Worm (Caenorhabditis elegans) whole organism, early embryonic: ENCODE measurements around the gene dpy-22.

Experiments used
- B0310.2 ChIP-seq: sonication (generic microtip); optimal IDR thresholded peaks from 2 replicates; lab custom pipeline; 2016; ENCODE audit warnings: mild to moderate bottlenecking, missing genetic modification characterization, missing compliant biosample characterization
- F13C5.2 ChIP-seq: sonication (generic microtip); optimal IDR thresholded peaks from 2 replicates; lab custom pipeline; 2017; ENCODE audit warnings: mild to moderate bottlenecking, missing genetic modification characterization, inconsistent platforms, missing compliant biosample characterization
- aly-1 ChIP-seq: sonication (generic microtip); optimal IDR thresholded peaks from 2 replicates; lab custom pipeline; 2016; ENCODE audit warnings: missing genetic modification characterization, missing compliant biosample characterization
- ama-1 ChIP-seq: fragments of 150-350 bp; optimal IDR thresholded peaks from 2 replicates; lab custom pipeline; 2014
- ceh-13 ChIP-seq: fragments of 200-800 bp; sonication (Bioruptor generic); optimal IDR thresholded peaks from 2 replicates; lab custom pipeline; 2018; ENCODE audit warnings: mild to moderate bottlenecking, missing genetic modification characterization, missing compliant biosample characterization
- ceh-36 ChIP-seq: sonication (generic microtip); optimal IDR thresholded peaks from 2 replicates; lab custom pipeline; 2016; ENCODE audit warnings: missing genetic modification characterization, inconsistent platforms, missing compliant biosample characterization
- ets-7 ChIP-seq: sonication (generic microtip); optimal IDR thresholded peaks from 2 replicates; lab custom pipeline; 2016; ENCODE audit warnings: missing genotype, missing genetic modification characterization, missing compliant biosample characterization
- flt-1 ChIP-seq: fragments of 200-800 bp; sonication (Bioruptor generic); IDR thresholded peaks from 2 replicates; pipeline ENCODE4 v1.3.6; 2022; ENCODE audit warnings: missing genetic modification characterization, missing compliant biosample characterization
- hmbx-1 ChIP-seq: sonication (generic microtip); optimal IDR thresholded peaks from 2 replicates; lab custom pipeline; 2016; ENCODE audit warnings: mild to moderate bottlenecking, missing genetic modification characterization, missing compliant biosample characterization
- hmg-4 ChIP-seq: fragments of 200-800 bp; sonication (Bioruptor generic); optimal IDR thresholded peaks from 2 replicates; lab custom pipeline; 2018; ENCODE audit warnings: mild to moderate bottlenecking, missing genetic modification characterization, missing compliant biosample characterization
- hnd-1 ChIP-seq: sonication (generic microtip); optimal IDR thresholded peaks from 2 replicates; lab custom pipeline; 2016; ENCODE audit warnings: missing genetic modification characterization, missing compliant biosample characterization
- pes-1 ChIP-seq: fragments of 200-800 bp; sonication (Bioruptor generic); IDR thresholded peaks from 2 replicates; pipeline ENCODE4 v1.3.6; 2022; ENCODE audit warnings: missing genetic modification reagents, missing genetic modification characterization, missing compliant biosample characterization
- scrt-1 ChIP-seq: fragments of 200-800 bp; sonication (Bioruptor generic); IDR thresholded peaks from 2 replicates; pipeline ENCODE4 v1.3.6; 2022; ENCODE audit warnings: missing genetic modification characterization, missing compliant biosample characterization
- sea-1 ChIP-seq: fragments of 200-800 bp; sonication (Bioruptor generic); conservative IDR thresholded peaks from 2 replicates; pipeline ENCODE4 v1.3.6; 2022; ENCODE audit warnings: missing genetic modification characterization, missing compliant biosample characterization
- tbx-11 ChIP-seq: fragments of 200-800 bp; sonication (Bioruptor generic); IDR thresholded peaks from 2 replicates; pipeline ENCODE4 v1.3.6; 2022; ENCODE audit warnings: missing genetic modification characterization, missing compliant biosample characterization
- tbx-37 ChIP-seq: fragments of 200-800 bp; sonication (Bioruptor generic); conservative IDR thresholded peaks from 2 replicates; pipeline ENCODE4 v1.3.6; 2022; ENCODE audit warnings: missing genetic modification reagents, missing genetic modification characterization, missing compliant biosample characterization
- tra-4 ChIP-seq: sonication (generic microtip); optimal IDR thresholded peaks from 2 replicates; lab custom pipeline; 2017; ENCODE audit warnings: missing genetic modification characterization, missing compliant biosample characterization

Gene dpy-22

DNA sequence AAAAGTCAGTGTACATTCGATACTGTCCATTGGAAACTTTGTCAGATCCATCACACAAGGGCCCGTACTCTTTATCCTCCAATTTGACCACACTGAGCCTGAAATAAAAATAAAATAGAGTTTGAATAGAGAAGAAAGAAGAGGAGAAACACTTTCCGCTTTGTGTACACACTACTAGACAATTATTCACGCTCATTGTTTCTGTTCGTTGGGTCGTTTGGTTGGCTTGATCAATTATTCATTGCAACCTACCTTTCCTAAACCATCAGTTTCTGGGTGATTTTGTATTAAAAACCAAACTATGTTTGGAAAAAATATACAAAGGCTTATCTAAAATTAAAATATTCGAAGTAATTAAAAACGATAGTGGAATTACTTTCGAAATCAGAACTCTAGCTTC lies 17.3 kb downstream of the dpy-22 start:
- no peak for TF ChIP-seq ceh-13 (GFP tag; lab: Kevin White, UChicago)
- no peak for TF ChIP-seq hnd-1 (tag; lab: Kevin White, UChicago)
- no peak for TF ChIP-seq tbx-11 (GFP tag; lab: Robert Waterston, UW)
- TF ChIP-seq hmg-4 (GFP tag; lab: Kevin White, UChicago) = no peak
- no peak for TF ChIP-seq tra-4 (tag; lab: Kevin White, UChicago)
- no peak for TF ChIP-seq hmbx-1
- TF ChIP-seq tbx-37 (GFP tag; lab: Robert Waterston, UW) = no peak
- no peak for TF ChIP-seq pes-1 (GFP tag; lab: Robert Waterston, UW)
- no peak for TF ChIP-seq flt-1 (GFP tag; lab: Robert Waterston, UW)
- TF ChIP-seq ama-1 (lab: Kevin White, UChicago) = no peak
- no peak for TF ChIP-seq ceh-36 (tag; lab: Kevin White, UChicago)
- no peak for TF ChIP-seq B0310.2 (tag; lab: Kevin White, UChicago)
- no peak for TF ChIP-seq F13C5.2
- no peak for TF ChIP-seq scrt-1
- TF ChIP-seq aly-1 (tag; lab: Kevin White, UChicago) = no peak
- TF ChIP-seq sea-1 (GFP tag; lab: Robert Waterston, UW) = no peak

DNA sequence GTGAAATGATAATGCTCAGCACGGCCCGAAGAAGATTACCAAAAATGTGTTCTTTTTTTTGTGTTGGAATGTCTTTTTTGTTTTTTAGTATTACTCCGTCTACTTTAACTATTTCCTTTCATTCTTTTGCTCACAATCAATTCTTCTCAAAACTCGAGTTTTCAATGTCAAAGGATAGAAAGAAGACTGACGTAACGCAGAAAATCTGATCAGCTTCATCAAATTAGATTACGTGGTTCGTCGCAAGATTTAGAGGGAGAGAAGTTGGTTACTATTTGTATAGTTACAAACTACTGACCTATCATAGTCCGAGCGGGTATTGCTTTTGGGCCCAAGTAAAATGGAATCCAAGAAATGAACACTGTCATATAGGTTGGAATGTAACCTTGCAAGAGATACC lies 18.5 kb downstream of the dpy-22 start:
- no peak for TF ChIP-seq F13C5.2
- TF ChIP-seq hmg-4 (GFP tag; lab: Kevin White, UChicago) = no peak
- no peak for TF ChIP-seq pes-1 (GFP tag; lab: Robert Waterston, UW)
- no peak for TF ChIP-seq hmbx-1
- TF ChIP-seq hnd-1 (tag; lab: Kevin White, UChicago) = no peak
- no peak for TF ChIP-seq B0310.2 (tag; lab: Kevin White, UChicago)
- no peak for TF ChIP-seq ama-1 (lab: Kevin White, UChicago)
- TF ChIP-seq ceh-13 (GFP tag; lab: Kevin White, UChicago) = no peak
- no peak for TF ChIP-seq tbx-37 (GFP tag; lab: Robert Waterston, UW)
- TF ChIP-seq scrt-1 = no peak

ce11 chrX:9798530-9798929 lies 23.5 kb downstream of the dpy-22 start, which contains the start of gene F36G3.3:
Gene F36G3.3, plus strand, starts transcription at chrX:9798835.
- TF ChIP-seq sea-1 (GFP tag; lab: Robert Waterston, UW) = no peak
- no peak for TF ChIP-seq aly-1 (tag; lab: Kevin White, UChicago)

DNA sequence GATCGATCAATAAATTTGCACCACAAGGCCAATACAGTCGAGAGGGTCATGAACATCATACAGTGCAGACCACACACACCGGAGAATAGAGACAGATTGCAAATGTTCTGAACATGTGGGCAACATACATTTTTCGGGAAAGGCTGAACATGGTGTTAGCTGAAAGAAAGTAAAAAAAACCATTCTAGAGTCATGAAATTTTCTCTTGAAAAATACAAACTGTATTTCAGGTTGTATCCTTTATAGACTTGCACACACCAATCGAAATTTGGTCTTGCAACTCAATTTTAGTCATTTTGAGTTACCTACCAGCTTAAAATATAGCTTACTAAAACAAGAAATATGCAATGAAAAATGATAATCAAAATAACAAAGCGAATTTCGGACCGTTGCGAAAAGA lies 26.0 kb downstream of the dpy-22 start:
- TF ChIP-seq ceh-36 (tag; lab: Kevin White, UChicago) (no peak), tra-4 (tag; lab: Kevin White, UChicago) (no peak), hmbx-1 (no peak)

DNA sequence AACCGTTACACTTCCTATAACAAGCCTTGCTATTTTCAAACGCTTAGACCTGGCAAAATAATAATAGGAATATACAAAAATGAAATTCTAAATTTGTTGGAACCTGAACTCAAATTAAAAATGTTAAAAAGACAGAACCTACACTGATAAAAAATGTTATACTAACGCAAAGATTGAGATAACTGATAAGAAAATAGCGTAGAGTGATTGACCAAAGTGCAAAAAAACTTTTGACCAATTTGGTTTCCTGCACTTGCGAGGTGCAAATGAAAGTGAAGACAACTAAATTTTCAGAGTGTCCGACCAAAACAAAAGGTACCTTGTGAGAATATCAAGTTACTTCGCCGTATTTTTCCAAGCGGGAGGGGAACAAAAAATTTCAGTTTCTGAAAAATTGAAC lies 26.5 kb downstream of the dpy-22 start:
- TF ChIP-seq ets-7 (tag; lab: Kevin White, UChicago) (no peak), ceh-13 (GFP tag; lab: Kevin White, UChicago) (no peak), tbx-37 (GFP tag; lab: Robert Waterston, UW) (no peak), aly-1 (tag; lab: Kevin White, UChicago) (no peak), sea-1 (GFP tag; lab: Robert Waterston, UW) (no peak), scrt-1 (no peak), pes-1 (GFP tag; lab: Robert Waterston, UW) (no peak), tbx-11 (GFP tag; lab: Robert Waterston, UW) (no peak), tra-4 (tag; lab: Kevin White, UChicago) (no peak), hmg-4 (GFP tag; lab: Kevin White, UChicago) (no peak)

- TF ChIP-seq B0310.2 (tag; lab: Kevin White, UChicago) = no peak
- TF ChIP-seq ama-1 (lab: Kevin White, UChicago) = no peak
- no peak for TF ChIP-seq tbx-37 (GFP tag; lab: Robert Waterston, UW)
- TF ChIP-seq tra-4 (tag; lab: Kevin White, UChicago) = no peak
- no peak for TF ChIP-seq pes-1 (GFP tag; lab: Robert Waterston, UW)
Measured at ce11 chrX:9794173-9794572, 27.9 kb downstream of the dpy-22 start, which contains the start of gene F36G3.2. Gene F36G3.2, minus strand, starts transcription at chrX:9794273.

DNA sequence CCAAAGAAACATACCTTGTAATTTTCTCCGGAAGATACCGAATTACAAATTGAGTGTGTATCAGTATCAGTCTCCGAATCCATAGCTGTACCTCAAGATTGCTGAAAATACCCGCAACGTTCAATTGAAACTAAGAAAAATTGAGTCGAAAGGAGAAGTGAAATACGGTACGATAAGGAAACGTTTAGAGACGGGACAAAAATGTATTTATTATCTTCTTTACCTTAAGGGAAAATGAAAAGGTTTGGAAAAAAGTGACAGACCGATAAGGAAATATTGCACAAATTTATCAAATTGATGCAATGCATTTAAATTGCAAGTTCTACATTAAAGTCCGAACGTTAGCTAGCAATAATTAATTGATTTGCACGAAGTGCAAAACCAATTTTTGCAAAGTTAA lies 33.0 kb downstream of the dpy-22 start, which contains the start of gene F36G3.1:
Gene F36G3.1 (minus strand): TSS at position 101 of the 400 bp plus-strand sequence.
- no peak for TF ChIP-seq hnd-1 (tag; lab: Kevin White, UChicago)
- TF ChIP-seq sea-1 (GFP tag; lab: Robert Waterston, UW) = no peak
- TF ChIP-seq tra-4 (tag; lab: Kevin White, UChicago) = no peak
- TF ChIP-seq ets-7 (tag; lab: Kevin White, UChicago) = no peak
- TF ChIP-seq scrt-1 = no peak
- TF ChIP-seq pes-1 (GFP tag; lab: Robert Waterston, UW) = no peak
- TF ChIP-seq hmbx-1 = no peak
- TF ChIP-seq hmg-4 (GFP tag; lab: Kevin White, UChicago) = no peak
- no peak for TF ChIP-seq tbx-11 (GFP tag; lab: Robert Waterston, UW)
- TF ChIP-seq B0310.2 (tag; lab: Kevin White, UChicago) = no peak
- no peak for TF ChIP-seq tbx-37 (GFP tag; lab: Robert Waterston, UW)

DNA sequence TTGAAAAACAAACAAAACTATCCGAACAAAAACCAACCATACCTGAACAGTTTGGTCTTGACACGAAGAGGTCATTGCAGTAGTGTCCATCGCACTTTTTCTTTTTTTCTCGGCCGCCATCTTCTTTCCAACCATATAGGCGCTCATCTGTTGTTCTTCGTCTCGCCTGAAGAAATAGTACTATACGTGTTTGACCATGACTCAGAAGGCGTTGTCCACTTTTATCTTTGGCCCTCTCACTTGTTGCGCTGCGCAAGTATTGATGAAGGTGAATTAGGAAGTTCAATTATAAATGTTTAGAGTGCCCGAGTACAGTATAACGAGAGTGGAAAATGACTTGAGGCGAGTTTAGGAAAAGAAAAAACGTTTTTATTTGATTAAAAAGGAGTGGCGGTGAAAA lies 36.2 kb downstream of the dpy-22 start:
- TF ChIP-seq ets-7 (tag; lab: Kevin White, UChicago) (no peak), hmg-4 (GFP tag; lab: Kevin White, UChicago) (no peak), B0310.2 (tag; lab: Kevin White, UChicago) (no peak), hmbx-1 (no peak), hnd-1 (tag; lab: Kevin White, UChicago) (no peak), sea-1 (GFP tag; lab: Robert Waterston, UW) (no peak), aly-1 (tag; lab: Kevin White, UChicago) (no peak)
